Worm (Caenorhabditis elegans) whole organism, young adult: ENCODE data around the gene C25A8.5.

Source experiments
- B0019.2 ChIP-seq: fragments of 200-800 bp; sonication (Bioruptor generic); conservative IDR thresholded peaks from 2 replicates; pipeline ENCODE4 v1.3.6; 2022; ENCODE audit warnings: missing genetic modification reagents, missing genetic modification characterization, missing compliant biosample characterization
- B0035.1 ChIP-seq: sonication (generic microtip); optimal IDR thresholded peaks from 2 replicates; lab custom pipeline; 2016; ENCODE audit warnings: missing genetic modification characterization, mild to moderate bottlenecking, missing compliant biosample characterization, missing genotype, missing genetic modification reagents
- B0261.1 ChIP-seq: sonication (generic microtip); optimal IDR thresholded peaks from 2 replicates; lab custom pipeline; 2016; ENCODE audit warnings: mild to moderate bottlenecking, missing genetic modification characterization, moderate library complexity, missing compliant biosample characterization
- C17E4.6 ChIP-seq: fragments of 200-800 bp; sonication (Bioruptor generic); IDR thresholded peaks from 2 replicates; pipeline ENCODE4 v1.3.6; 2022; ENCODE audit warnings: missing genetic modification reagents, missing genetic modification characterization, missing compliant biosample characterization
- F23B12.7 ChIP-seq: sonication (generic microtip); optimal IDR thresholded peaks from 2 replicates; lab custom pipeline; 2017; ENCODE audit warnings: missing genetic modification characterization, mild to moderate bottlenecking, missing compliant biosample characterization, antibody characterized with exemption, moderate library complexity; ENCODE audit not compliant: insufficient read depth
- F33H1.4 ChIP-seq: fragments of 200-800 bp; sonication (Bioruptor generic); IDR thresholded peaks from 2 replicates; pipeline ENCODE4 v1.3.6; 2022; ENCODE audit warnings: missing genetic modification reagents, missing genetic modification characterization, missing compliant biosample characterization
- F37B4.10 ChIP-seq: fragments of 200-800 bp; sonication (Bioruptor generic); IDR thresholded peaks from 2 replicates; pipeline ENCODE4 v1.3.6; 2022; ENCODE audit warnings: missing genetic modification characterization, missing compliant biosample characterization
- F55B11.4 ChIP-seq: sonication (generic microtip); optimal IDR thresholded peaks from 2 replicates; lab custom pipeline; 2016; ENCODE audit warnings: missing compliant biosample characterization, missing genetic modification characterization, borderline replicate concordance; ENCODE audit not compliant: insufficient read depth
- F57C9.4 ChIP-seq: sonication (generic microtip); optimal IDR thresholded peaks from 2 replicates; lab custom pipeline; 2017; ENCODE audit warnings: mild to moderate bottlenecking, missing genetic modification characterization, missing compliant biosample characterization
- Y53F4B.3 ChIP-seq: fragments of 200-800 bp; sonication (Bioruptor generic); IDR thresholded peaks from 2 replicates; pipeline ENCODE4 v1.3.6; 2022; ENCODE audit warnings: missing genetic modification reagents, missing genetic modification characterization, missing compliant biosample characterization
- Y79H2A.3 ChIP-seq: fragments of 200-800 bp; sonication (Bioruptor generic); conservative IDR thresholded peaks from 2 replicates; pipeline ENCODE4 v1.3.6; 2022; ENCODE audit warnings: missing genetic modification reagents, missing genetic modification characterization, missing compliant biosample characterization
- ama-1 ChIP-seq, 3 experiments: fragments of 150-350 bp in 1 of 3; sonication (generic microtip) in 2 of 3; optimal IDR thresholded peaks; 2 replicates each; lab custom pipeline; 2014 to 2018; ENCODE audit warnings: missing biosample characterization in 2 of 3, missing genetic modification characterization in 2 of 3, missing genetic modification reagents in 2 of 3
- aptf-3 ChIP-seq: fragments of 200-800 bp; sonication (Bioruptor generic); IDR thresholded peaks from 2 replicates; pipeline ENCODE4 v1.3.6; 2022; ENCODE audit warnings: missing genetic modification characterization, missing compliant biosample characterization
- atf-7 ChIP-seq: sonication (generic microtip); optimal IDR thresholded peaks from 2 replicates; lab custom pipeline; 2017; ENCODE audit warnings: mild to moderate bottlenecking, missing genetic modification characterization, missing compliant biosample characterization
- bed-1 ChIP-seq: fragments of 200-800 bp; sonication (Bioruptor generic); IDR thresholded peaks from 2 replicates; pipeline ENCODE4 v1.3.6; 2022; ENCODE audit warnings: missing genetic modification reagents, missing genetic modification characterization, missing compliant biosample characterization
- cebp-1 ChIP-seq, 2 experiments: fragments of 200-800 bp in 1 of 2; sonication (Bioruptor generic) in 1 of 2; sonication (generic microtip) in 1 of 2; IDR thresholded peaks in 1 of 2; optimal IDR thresholded peaks in 1 of 2; 2 replicates each; pipeline versions ENCODE4 v1.3.6 to Lab custom; 2017 to 2022; ENCODE audit warnings: missing compliant biosample characterization in 2 of 2, missing genetic modification characterization in 2 of 2, mild to moderate bottlenecking in 1 of 2, missing genetic modification reagents in 1 of 2, moderate library complexity in 1 of 2
- ceh-100 ChIP-seq: fragments of 200-800 bp; sonication (Bioruptor generic); IDR thresholded peaks from 2 replicates; pipeline ENCODE4 v1.3.6; 2022; ENCODE audit warnings: missing genetic modification reagents, missing genetic modification characterization, missing compliant biosample characterization
- ceh-58 ChIP-seq: fragments of 200-800 bp; sonication (Bioruptor generic); IDR thresholded peaks from 2 replicates; pipeline ENCODE4 v1.3.6; 2022; ENCODE audit warnings: missing genetic modification characterization, missing compliant biosample characterization
- ceh-91 ChIP-seq: fragments of 200-800 bp; sonication (Bioruptor generic); IDR thresholded peaks from 2 replicates; pipeline ENCODE4 v1.3.6; 2022; ENCODE audit warnings: missing genetic modification reagents, missing genetic modification characterization, missing compliant biosample characterization
- dpl-1 ChIP-seq: fragments of 150-350 bp; optimal IDR thresholded peaks from 2 replicates; lab custom pipeline; 2014; ENCODE audit warnings: missing biosample characterization, missing genetic modification reagents, missing genetic modification characterization
- efl-1 ChIP-seq: fragments of 150-350 bp; optimal IDR thresholded peaks from 2 replicates; lab custom pipeline; 2014; ENCODE audit warnings: missing biosample characterization, missing genetic modification reagents, missing genetic modification characterization
- ekl-4 ChIP-seq: fragments of 200-800 bp; sonication (Bioruptor generic); IDR thresholded peaks from 2 replicates; pipeline ENCODE4 v1.3.6; 2022; ENCODE audit warnings: missing genetic modification reagents, missing genetic modification characterization, missing compliant biosample characterization
- hlh-26 ChIP-seq: fragments of 200-800 bp; sonication (Bioruptor generic); conservative IDR thresholded peaks from 2 replicates; pipeline ENCODE4 v1.3.6; 2022; ENCODE audit warnings: missing genetic modification reagents, missing genetic modification characterization, missing compliant biosample characterization
- lin-26 ChIP-seq: fragments of 200-800 bp; sonication (Bioruptor generic); IDR thresholded peaks from 2 replicates; pipeline ENCODE4 v1.3.6; 2022; ENCODE audit warnings: missing genetic modification reagents, missing genetic modification characterization, missing compliant biosample characterization
- madf-3 ChIP-seq: fragments of 200-800 bp; sonication (Bioruptor generic); IDR thresholded peaks from 2 replicates; pipeline ENCODE4 v1.3.6; 2022; ENCODE audit warnings: missing genetic modification reagents, missing genetic modification characterization, missing compliant biosample characterization
- madf-6 ChIP-seq: fragments of 200-800 bp; sonication (Bioruptor generic); IDR thresholded peaks from 2 replicates; pipeline ENCODE4 v1.3.6; 2022; ENCODE audit warnings: missing genetic modification reagents, missing genetic modification characterization, missing compliant biosample characterization
- nfya-1 ChIP-seq: sonication (generic microtip); optimal IDR thresholded peaks from 2 replicates; lab custom pipeline; 2017; ENCODE audit warnings: antibody characterized with exemption, missing compliant biosample characterization, missing genetic modification characterization, borderline replicate concordance; ENCODE audit not compliant: insufficient read depth
- nfyb-1 ChIP-seq: fragments of 200-800 bp; sonication (Bioruptor generic); IDR thresholded peaks from 2 replicates; pipeline ENCODE4 v1.3.6; 2022; ENCODE audit warnings: missing genetic modification reagents, missing genetic modification characterization, missing compliant biosample characterization
- nhr-80 ChIP-seq: sonication (generic microtip); optimal IDR thresholded peaks from 2 replicates; lab custom pipeline; 2016; ENCODE audit warnings: missing genetic modification characterization, missing compliant biosample characterization
- rcor-1 ChIP-seq: fragments of 200-800 bp; sonication (Bioruptor generic); IDR thresholded peaks from 2 replicates; pipeline ENCODE4 v1.3.6; 2022; ENCODE audit warnings: missing genetic modification reagents, missing genetic modification characterization, missing compliant biosample characterization
- rpc-1 ChIP-seq, 2 experiments: fragments of 150-350 bp in 1 of 2; sonication (generic microtip) in 1 of 2; optimal IDR thresholded peaks; 2 replicates each; lab custom pipeline; 2014 to 2018; ENCODE audit warnings: missing biosample characterization in 1 of 2, missing genetic modification characterization in 1 of 2, missing genetic modification reagents in 1 of 2, missing genotype in 1 of 2
- snpc-4 ChIP-seq, 5 experiments: fragments of 150-350 bp in 1 of 5; sonication (generic microtip) in 4 of 5; optimal IDR thresholded peaks; 2 replicates each; lab custom pipeline; 2014 to 2018; ENCODE audit warnings: missing genetic modification characterization in 5 of 5, missing biosample characterization in 3 of 5, antibody characterized with exemption in 2 of 5, mild to moderate bottlenecking in 2 of 5, missing compliant biosample characterization in 2 of 5, missing genotype in 2 of 5, moderate library complexity in 2 of 5, missing genetic modification reagents in 1 of 5
- somi-1 ChIP-seq: fragments of 200-800 bp; sonication (Bioruptor generic); optimal IDR thresholded peaks from 2 replicates; lab custom pipeline; 2018; ENCODE audit warnings: mild to moderate bottlenecking, missing genetic modification characterization, missing compliant biosample characterization
- tbx-9 ChIP-seq: sonication (generic microtip); optimal IDR thresholded peaks from 2 replicates; lab custom pipeline; 2016; ENCODE audit warnings: borderline replicate concordance, missing genetic modification characterization, inconsistent platforms, missing compliant biosample characterization
- unc-130 ChIP-seq: sonication (generic microtip); optimal IDR thresholded peaks from 2 replicates; lab custom pipeline; 2016; ENCODE audit warnings: missing genetic modification reagents, missing genetic modification characterization, missing compliant biosample characterization
- zim-3 ChIP-seq: sonication (generic microtip); optimal IDR thresholded peaks from 2 replicates; lab custom pipeline; 2017; ENCODE audit warnings: mild to moderate bottlenecking, missing genetic modification characterization, moderate library complexity, missing compliant biosample characterization
- ztf-18 ChIP-seq: sonication (generic microtip); optimal IDR thresholded peaks from 2 replicates; lab custom pipeline; 2016; ENCODE audit warnings: missing genotype, mild to moderate bottlenecking, missing genetic modification characterization, missing compliant biosample characterization
- ztf-28 ChIP-seq: fragments of 200-800 bp; sonication (Bioruptor generic); IDR thresholded peaks from 2 replicates; pipeline ENCODE4 v1.3.6; 2022; ENCODE audit warnings: missing genetic modification reagents, missing genetic modification characterization, missing compliant biosample characterization

C25A8.5 gene

DNA sequence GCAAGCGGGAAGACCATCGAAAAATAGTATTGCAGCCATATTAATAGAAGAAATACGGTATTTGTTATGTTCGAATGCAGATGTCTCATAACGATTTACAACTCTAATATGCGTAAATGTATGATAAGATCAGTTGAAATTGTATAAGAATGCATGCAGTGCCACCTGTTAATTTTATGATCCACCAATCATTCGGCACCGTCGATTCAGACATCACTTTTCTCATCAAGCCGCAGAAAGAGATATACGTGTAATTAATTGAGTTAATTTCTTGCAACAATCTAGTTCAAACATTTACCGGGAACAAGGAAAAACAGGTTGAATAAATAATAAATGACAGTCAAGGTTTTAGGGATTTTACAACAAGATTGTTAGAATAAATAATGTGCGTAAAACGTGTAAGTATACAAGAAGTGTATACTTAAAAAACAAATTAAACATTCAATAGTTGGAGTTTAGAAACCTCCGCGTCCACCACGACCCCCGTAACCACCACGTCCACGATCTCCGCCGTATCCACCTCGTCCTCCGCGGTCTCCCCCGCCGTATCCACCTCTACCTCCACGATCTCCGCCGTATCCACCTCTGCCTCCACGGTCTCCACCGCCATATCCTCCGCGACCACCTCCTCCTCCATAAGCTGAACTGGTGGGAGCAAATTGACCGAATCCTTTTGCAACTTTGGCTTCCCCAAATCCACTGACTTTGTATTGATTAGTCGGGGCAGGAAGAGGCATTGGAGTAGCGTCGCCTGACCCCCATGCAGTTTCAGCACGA lies 25.0 kb upstream of the C25A8.5 start (continued):
- TF ChIP-seq hlh-26 (no peak), unc-130 (no peak), bed-1 (GFP tag; lab: Robert Waterston, UW) (no peak), B0035.1 (tag; lab: Kevin White, UChicago) (no peak), nhr-80 (tag; lab: Kevin White, UChicago) (no peak), ceh-58 (0 out of 2 replicates have a peak, but pooled peaks have one; percentile 66), aptf-3 (GFP tag; lab: Robert Waterston, UW) (no peak), ztf-28 (GFP tag; lab: Robert Waterston, UW) (no peak), F57C9.4 (tag; lab: Kevin White, UChicago) (no peak), lin-26 (GFP tag; lab: Robert Waterston, UW) (peak; percentile 64; the same call in 1 of the 2 replicates), F37B4.10 (GFP tag; lab: Robert Waterston, UW) (no peak), nfya-1 (no peak), F23B12.7 (tag; lab: Kevin White, UChicago) (no peak), cebp-1 (GFP tag; IDR thresholded peaks at IDR 0.05; lab: Robert Waterston, UW) (no peak), cebp-1 (tag; optimal IDR thresholded peaks at IDR 0.05; lab: Kevin White, UChicago) (no peak), madf-3 (peak; percentile 80), B0019.2 (GFP tag; lab: Robert Waterston, UW) (no peak), nfyb-1 (GFP tag; lab: Robert Waterston, UW) (no peak; the same call in 1 of the 2 replicates), ztf-18 (peak; percentile 15), ekl-4 (peak; percentile 84), zim-3 (tag; lab: Kevin White, UChicago) (no peak), ama-1 (optimal IDR thresholded peaks at IDR 0.05; lab: Kevin White, UChicago) (no peak), ama-1 (GFP tag; optimal IDR thresholded peaks at IDR 0.05; lab: Kevin White, UChicago) (peak; percentile 57 to 95), madf-6 (peak; percentile 76), ceh-100 (GFP tag; lab: Robert Waterston, UW) (peak; percentile 58; the same call in 1 of the 2 replicates), rpc-1 (optimal IDR thresholded peaks at IDR 0.05; lab: Kevin White, UChicago) (no peak), rpc-1 (tag; optimal IDR thresholded peaks at IDR 0.05; lab: Kevin White, UChicago) (no peak), tbx-9 (tag; lab: Kevin White, UChicago) (no peak), B0261.1 (tag; lab: Kevin White, UChicago) (no peak), Y53F4B.3 (GFP tag; lab: Robert Waterston, UW) (no peak), C17E4.6 (GFP tag; lab: Robert Waterston, UW) (no peak), rcor-1 (GFP tag; lab: Robert Waterston, UW) (peak; percentile 75), somi-1 (GFP tag; lab: Kevin White, UChicago) (no peak), atf-7 (tag; lab: Kevin White, UChicago) (no peak)

- TF ChIP-seq dpl-1 (no peak), somi-1 (GFP tag; lab: Kevin White, UChicago) (no peak), snpc-4 (GFP tag; optimal IDR thresholded peaks at IDR 0.05; lab: Kevin White, UChicago) (no peak), snpc-4 (tag; optimal IDR thresholded peaks at IDR 0.05; lab: Kevin White, UChicago) (peak in 2 of 4 experiments; percentile 9 to 17), ceh-91 (no peak), Y79H2A.3 (GFP tag; lab: Robert Waterston, UW) (no peak), madf-6 (peak; percentile 52), F55B11.4 (tag; lab: Kevin White, UChicago) (no peak), efl-1 (peak; percentile 56), nfya-1 (no peak), F33H1.4 (GFP tag; lab: Robert Waterston, UW) (peak; percentile 72)
Observed at ce11 chrIV:6977089-6977558, 22.2 kb upstream of the C25A8.5 start, which contains the start of the genes pgl-1 and him-3. Gene pgl-1, minus strand, starts transcription at chrIV:6977318. Gene him-3, plus strand, starts transcription at chrIV:6977508.
